Worm (Caenorhabditis elegans) whole organism, early embryonic: ENCODE results near the gene C45H4.21.

Experiments used
- F13C5.2 ChIP-seq: sonication (generic microtip); optimal IDR thresholded peaks from 2 replicates; lab custom pipeline; 2017; ENCODE audit warnings: mild to moderate bottlenecking, missing genetic modification characterization, inconsistent platforms, missing compliant biosample characterization
- aly-1 ChIP-seq: sonication (generic microtip); optimal IDR thresholded peaks from 2 replicates; lab custom pipeline; 2016; ENCODE audit warnings: missing genetic modification characterization, missing compliant biosample characterization
- ama-1 ChIP-seq: fragments of 150-350 bp; optimal IDR thresholded peaks from 2 replicates; lab custom pipeline; 2014
- flt-1 ChIP-seq: fragments of 200-800 bp; sonication (Bioruptor generic); IDR thresholded peaks from 2 replicates; pipeline ENCODE4 v1.3.6; 2022; ENCODE audit warnings: missing genetic modification characterization, missing compliant biosample characterization
- hmg-4 ChIP-seq: fragments of 200-800 bp; sonication (Bioruptor generic); optimal IDR thresholded peaks from 2 replicates; lab custom pipeline; 2018; ENCODE audit warnings: mild to moderate bottlenecking, missing genetic modification characterization, missing compliant biosample characterization
- scrt-1 ChIP-seq: fragments of 200-800 bp; sonication (Bioruptor generic); IDR thresholded peaks from 2 replicates; pipeline ENCODE4 v1.3.6; 2022; ENCODE audit warnings: missing genetic modification characterization, missing compliant biosample characterization

DNA sequence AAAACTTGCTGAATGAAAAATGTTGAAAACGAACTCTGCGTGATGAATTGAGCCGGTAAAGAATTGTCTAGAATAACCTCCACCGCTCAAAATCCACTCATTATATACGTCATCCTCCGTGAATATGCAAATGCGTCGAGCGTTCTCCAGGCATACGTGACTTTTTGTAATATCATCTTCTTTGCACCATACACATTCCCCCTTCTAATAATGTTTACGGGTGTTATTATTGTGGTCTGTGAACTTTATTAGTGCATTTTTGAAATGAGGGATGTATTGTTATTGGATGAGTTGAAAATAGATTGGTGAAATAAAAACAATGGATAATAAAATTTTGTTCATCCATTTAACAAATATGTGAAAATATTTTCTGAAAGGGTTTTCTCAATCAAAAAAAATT, 9.4 kb downstream of the C45H4.21 start, which contains the start of gene F22F7.7:
- TF ChIP-seq aly-1 (tag; lab: Kevin White, UChicago) (no peak), flt-1 (GFP tag; lab: Robert Waterston, UW) (no peak), F13C5.2 (tag; lab: Kevin White, UChicago) (no peak), scrt-1 (GFP tag; lab: Robert Waterston, UW) (no peak), ama-1 (no peak), hmg-4 (GFP tag; lab: Kevin White, UChicago) (no peak)
